Fruit fly (Drosophila melanogaster): ENCODE measurements around the gene CG13021.

CG13021 gene

dm6 chrX:3474476-3475439, 39.4 kb upstream of the CG13021 start, which contains the start of gene CG12206:
Gene CG12206 (minus strand): TSS chrX:3474524.
- TF ChIP-seq Blimp-1 (GFP tag; optimal IDR thresholded peaks at IDR 0.05) (peak; percentile 66), CG7368 (GFP tag; optimal IDR thresholded peaks at IDR 0.05) (peak; percentile 41), spab (GFP tag; optimal IDR thresholded peaks at IDR 0.05) (peak; percentile 88), fd85E (GFP tag; optimal IDR thresholded peaks at IDR 0.05) (no peak), Sox14 (GFP tag; optimal IDR thresholded peaks at IDR 0.05) (no peak), CG6854 (GFP tag; optimal IDR thresholded peaks at IDR 0.05) (peak; percentile 60), esn (GFP tag; optimal IDR thresholded peaks at IDR 0.05) (peak; percentile 59), lz (GFP tag; optimal IDR thresholded peaks at IDR 0.05) (peak; percentile 21), CG10669 (GFP tag; optimal IDR thresholded peaks at IDR 0.05) (peak; percentile 92), CG31627 (GFP tag; optimal IDR thresholded peaks at IDR 0.05) (no peak), ss (GFP tag; optimal IDR thresholded peaks at IDR 0.05) (peak; percentile 93 to 96), Sox15 (GFP tag; optimal IDR thresholded peaks at IDR 0.05) (peak; percentile 64), CG3919 (GFP tag; optimal IDR thresholded peaks at IDR 0.05) (peak; percentile 57), CG4318 (GFP tag; optimal IDR thresholded peaks at IDR 0.05) (peak; percentile 65), Hr39 (GFP tag; optimal IDR thresholded peaks at IDR 0.05) (no peak), CG6808 (GFP tag; optimal IDR thresholded peaks at IDR 0.05) (peak; percentile 91), CG6163 (GFP tag; IDR thresholded peaks at IDR 0.05) (peak; percentile 87), CG6276 (GFP tag; optimal IDR thresholded peaks at IDR 0.05) (peak; percentile 83), cyc (GFP tag; optimal IDR thresholded peaks at IDR 0.05) (peak; percentile 8), Hr38 (GFP tag; optimal IDR thresholded peaks at IDR 0.05) (no peak), Smox (GFP tag; optimal IDR thresholded peaks at IDR 0.05) (peak; percentile 7), CG16779 (tag; optimal IDR thresholded peaks at IDR 0.05) (peak; percentile 85), CG8319 (GFP tag; optimal IDR thresholded peaks at IDR 0.05) (peak; percentile 58), CG6792 (GFP tag; optimal IDR thresholded peaks at IDR 0.05) (peak; percentile 63), svp (GFP tag) (peak; percentile 72), CG3032 (tag; optimal IDR thresholded peaks at IDR 0.05) (peak; percentile 90), CG9139 (GFP tag; optimal IDR thresholded peaks at IDR 0.05) (peak; percentile 91), dsx (GFP tag; optimal IDR thresholded peaks at IDR 0.05; ENCODE audit: poor library complexity, severe bottlenecking) (peak; percentile 99), Eip78C (GFP tag) (peak; percentile 89), Eip93F (GFP tag; optimal IDR thresholded peaks at IDR 0.05) (no peak), eg (GFP tag; IDR thresholded peaks at IDR 0.05) (peak; percentile 80), fkh (GFP tag; optimal IDR thresholded peaks at IDR 0.05) (peak; percentile 33), topi (GFP tag; optimal IDR thresholded peaks at IDR 0.05) (peak; percentile 34), salr (GFP tag; optimal IDR thresholded peaks at IDR 0.05) (peak; percentile 59 to 76), Sox102F (GFP tag; optimal IDR thresholded peaks at IDR 0.05) (peak; percentile 25), Ets21C (GFP tag; optimal IDR thresholded peaks at IDR 0.05) (no peak), CG10631 (GFP tag; optimal IDR thresholded peaks at IDR 0.05) (peak; percentile 72), Met (GFP tag; optimal IDR thresholded peaks at IDR 0.05) (peak; percentile 22), CG34406 (GFP tag; optimal IDR thresholded peaks at IDR 0.05) (peak; percentile 83), Gug (GFP tag; IDR thresholded peaks at IDR 0.05) (peak; percentile 32; the same call in 1 of the 2 replicates), CG11762 (GFP tag; optimal IDR thresholded peaks at IDR 0.05; ENCODE audit: insufficient read depth) (peak; percentile 63), CG11294 (GFP tag; IDR thresholded peaks at IDR 0.05) (no peak), achi (GFP tag; optimal IDR thresholded peaks at IDR 0.05) (peak; percentile 71), CG32006 (GFP tag; optimal IDR thresholded peaks at IDR 0.05) (peak; percentile 84), CG15336 (GFP tag; IDR thresholded peaks at IDR 0.05) (peak; percentile 66), net (GFP tag; optimal IDR thresholded peaks at IDR 0.05) (peak; percentile 80), Eip75B (GFP tag; optimal IDR thresholded peaks at IDR 0.05) (peak; percentile 50), CG1621 (tag; optimal IDR thresholded peaks at IDR 0.05) (peak; percentile 82), pdm3 (GFP tag; optimal IDR thresholded peaks at IDR 0.05) (peak; percentile 72)
